Worm (Caenorhabditis elegans) whole organism, L4 larva: ENCODE data around the gene nhr-42.

ENCODE experiments used
- F44E2.7 ChIP-seq: fragments of 200-800 bp; sonication (Bioruptor generic); IDR thresholded peaks from 2 replicates; pipeline ENCODE4 v2.1.2; 2022; ENCODE audit warnings: missing genetic modification characterization, missing compliant biosample characterization
- arid-1 ChIP-seq: fragments of 200-800 bp; sonication (Bioruptor generic); conservative IDR thresholded peaks from 2 replicates; pipeline ENCODE4 v1.3.6; 2022; ENCODE audit warnings: missing genetic modification reagents, missing genetic modification characterization, missing compliant biosample characterization
- ceh-32 ChIP-seq: sonication (generic microtip); optimal IDR thresholded peaks from 2 replicates; lab custom pipeline; 2016; ENCODE audit warnings: mild to moderate bottlenecking, missing genetic modification characterization, missing compliant biosample characterization; ENCODE audit not compliant: poor library complexity
- ceh-82 ChIP-seq: sonication (generic microtip); optimal IDR thresholded peaks from 2 replicates; lab custom pipeline; 2017; ENCODE audit warnings: missing biosample characterization, missing genetic modification characterization
- egl-27 ChIP-seq: sonication (generic microtip); optimal IDR thresholded peaks from 3 replicates; lab custom pipeline; 2017; ENCODE audit warnings: missing biosample characterization, missing genetic modification reagents, missing genetic modification characterization
- lsy-2 ChIP-seq, 2 experiments: fragments of 150-350 bp in 1 of 2; sonication (generic microtip) in 1 of 2; optimal IDR thresholded peaks; 2 replicates each; lab custom pipeline; 2014 to 2017; ENCODE audit warnings: missing biosample characterization in 2 of 2, missing genetic modification characterization in 2 of 2
- mep-1 ChIP-seq: fragments of 150-350 bp; sonication (generic microtip); optimal IDR thresholded peaks from 3 replicates; lab custom pipeline; 2014; ENCODE audit warnings: missing biosample characterization, missing genetic modification characterization
- mes-2 ChIP-seq: sonication (generic microtip); optimal IDR thresholded peaks from 2 replicates; lab custom pipeline; 2016; ENCODE audit warnings: missing genotype, mild to moderate bottlenecking, missing genetic modification characterization, missing compliant biosample characterization; ENCODE audit not compliant: poor library complexity, severe bottlenecking
- nhr-10 ChIP-seq: fragments of 150-350 bp; optimal IDR thresholded peaks from 2 replicates; lab custom pipeline; 2014; ENCODE audit warnings: missing biosample characterization, missing genetic modification characterization
- snpc-4 ChIP-seq: fragments of 150-350 bp; optimal IDR thresholded peaks from 2 replicates; lab custom pipeline; 2014; ENCODE audit warnings: missing biosample characterization, missing genetic modification characterization
- unc-62 ChIP-seq, 3 experiments: fragments of 150-350 bp in 1 of 3; sonication (generic microtip); optimal IDR thresholded peaks in 2 of 3; peaks in 1 of 3; 1 replicate in 1 of 3; 2 replicates in 2 of 3; lab custom pipeline; 2014 to 2017; ENCODE audit warnings: missing biosample characterization in 3 of 3, missing genetic modification characterization in 3 of 3, missing genetic modification reagents in 3 of 3, missing genotype in 1 of 3
- ztf-7 ChIP-seq: fragments of 150-350 bp; optimal IDR thresholded peaks from 2 replicates; lab custom pipeline; 2014; ENCODE audit warnings: missing biosample characterization, missing genetic modification characterization

- TF ChIP-seq unc-62 (GFP tag; optimal IDR thresholded peaks at IDR 0.05 in 1 of 2; lab: Kevin White, UChicago) (no peak), unc-62 (tag; optimal IDR thresholded peaks at IDR 0.05; lab: Kevin White, UChicago) (no peak), egl-27 (tag; lab: Kevin White, UChicago) (no peak), nhr-10 (tag; lab: Kevin White, UChicago) (no peak), mes-2 (tag; lab: Kevin White, UChicago) (no peak), ztf-7 (tag; lab: Kevin White, UChicago) (no peak), mep-1 (tag; lab: Kevin White, UChicago) (no peak), snpc-4 (tag; lab: Kevin White, UChicago) (no peak), lsy-2 (tag; optimal IDR thresholded peaks at IDR 0.05; lab: Kevin White, UChicago) (no peak), ceh-32 (no peak), F44E2.7 (no peak), arid-1 (GFP tag; lab: Robert Waterston, UW) (no peak), ceh-82 (no peak)
Observed at ce11 chrV:7012617-7013016, 14.0 kb downstream of the nhr-42 start, which contains the start of gene srw-127.
